Worm (Caenorhabditis elegans) whole organism, mixed stage, embryonic: ENCODE measurements around the gene C24H12.6.
"Not testable (repeated sequence)": the region's sequence is repeated elsewhere in the genome, so short reads cannot be mapped to it uniquely, and the experiment has no call there.

Experiments
- M03D4.4 ChIP-seq: sonication (generic microtip); optimal IDR thresholded peaks from 2 replicates; lab custom pipeline; 2017; ENCODE audit warnings: mild to moderate bottlenecking, missing genetic modification characterization, missing compliant biosample characterization
- blmp-1 ChIP-seq: fragments of 150-350 bp; optimal IDR thresholded peaks from 2 replicates; lab custom pipeline; 2014; ENCODE audit warnings: missing biosample characterization, missing genetic modification characterization
- ceh-43 ChIP-seq: fragments of 200-800 bp; sonication (Bioruptor generic); optimal IDR thresholded peaks from 2 replicates; lab custom pipeline; 2018; ENCODE audit warnings: mild to moderate bottlenecking, missing genetic modification characterization, moderate library complexity, missing compliant biosample characterization
- ceh-83 ChIP-seq: fragments of 200-800 bp; sonication (Bioruptor generic); optimal IDR thresholded peaks from 2 replicates; lab custom pipeline; 2018; ENCODE audit warnings: mild to moderate bottlenecking, missing genetic modification characterization, missing compliant biosample characterization
- ces-1 ChIP-seq: fragments of 150-350 bp; optimal IDR thresholded peaks from 2 replicates; lab custom pipeline; 2014; ENCODE audit warnings: missing biosample characterization, missing genetic modification reagents, missing genetic modification characterization
- cnd-1 ChIP-seq: fragments of 200-800 bp; sonication (Bioruptor generic); optimal IDR thresholded peaks from 2 replicates; lab custom pipeline; 2018; ENCODE audit warnings: mild to moderate bottlenecking, missing genetic modification characterization, missing compliant biosample characterization
- drap-1 ChIP-seq: fragments of 200-800 bp; sonication (Bioruptor generic); optimal IDR thresholded peaks from 3 replicates; lab custom pipeline; 2018; ENCODE audit warnings: mild to moderate bottlenecking, missing genetic modification characterization, missing compliant biosample characterization
- elt-1 ChIP-seq: sonication (generic microtip); optimal IDR thresholded peaks from 2 replicates; lab custom pipeline; 2017; ENCODE audit warnings: missing genetic modification characterization, mild to moderate bottlenecking, missing compliant biosample characterization, antibody characterized with exemption, moderate library complexity, borderline replicate concordance; ENCODE audit not compliant: insufficient read depth
- elt-3 ChIP-seq: fragments of 150-350 bp; optimal IDR thresholded peaks from 2 replicates; lab custom pipeline; 2014; ENCODE audit warnings: missing biosample characterization, missing genetic modification characterization
- flh-1 ChIP-seq: fragments of 200-800 bp; sonication (Bioruptor generic); optimal IDR thresholded peaks from 2 replicates; lab custom pipeline; 2018; ENCODE audit warnings: mild to moderate bottlenecking, missing genetic modification characterization, moderate library complexity, missing compliant biosample characterization
- hlh-1 ChIP-seq: fragments of 150-350 bp; optimal IDR thresholded peaks from 2 replicates; lab custom pipeline; 2014; ENCODE audit warnings: missing biosample characterization, missing genetic modification reagents, missing genetic modification characterization
- lin-13 ChIP-seq: fragments of 150-350 bp; optimal IDR thresholded peaks from 2 replicates; lab custom pipeline; 2014; ENCODE audit warnings: missing biosample characterization, missing genetic modification characterization
- lsy-2 ChIP-seq: fragments of 150-350 bp; optimal IDR thresholded peaks from 2 replicates; lab custom pipeline; 2014; ENCODE audit warnings: missing biosample characterization, missing genetic modification characterization
- mab-5 ChIP-seq: fragments of 150-350 bp; optimal IDR thresholded peaks from 2 replicates; lab custom pipeline; 2014; ENCODE audit warnings: missing biosample characterization, missing genetic modification characterization
- nhr-12 ChIP-seq: fragments of 150-350 bp; optimal IDR thresholded peaks from 2 replicates; lab custom pipeline; 2014; ENCODE audit warnings: missing biosample characterization, missing genetic modification characterization
- nhr-2 ChIP-seq: fragments of 150-350 bp; optimal IDR thresholded peaks from 2 replicates; lab custom pipeline; 2014; ENCODE audit warnings: missing biosample characterization, missing genetic modification characterization
- nhr-76 ChIP-seq: sonication (generic microtip); optimal IDR thresholded peaks from 2 replicates; lab custom pipeline; 2017; ENCODE audit warnings: missing biosample characterization, missing genetic modification characterization
- pha-4 ChIP-seq: fragments of 150-350 bp; optimal IDR thresholded peaks from 2 replicates; lab custom pipeline; 2018; ENCODE audit warnings: missing biosample characterization, missing genetic modification reagents, missing genetic modification characterization
- sem-2 ChIP-seq: fragments of 200-800 bp; sonication (Bioruptor generic); optimal IDR thresholded peaks from 2 replicates; lab custom pipeline; 2018; ENCODE audit warnings: mild to moderate bottlenecking, missing genetic modification characterization, missing compliant biosample characterization
- snpc-4 ChIP-seq: fragments of 150-350 bp; optimal IDR thresholded peaks from 2 replicates; lab custom pipeline; 2014; ENCODE audit warnings: missing biosample characterization, missing genetic modification characterization
- sptf-1 ChIP-seq: sonication (generic microtip); optimal IDR thresholded peaks from 2 replicates; lab custom pipeline; 2017; ENCODE audit warnings: mild to moderate bottlenecking, missing genetic modification characterization, moderate library complexity, missing compliant biosample characterization
- tbx-8 ChIP-seq: fragments of 200-800 bp; sonication (Bioruptor generic); optimal IDR thresholded peaks from 2 replicates; lab custom pipeline; 2018; ENCODE audit warnings: mild to moderate bottlenecking, missing genetic modification characterization, moderate library complexity, missing compliant biosample characterization
- unc-39 ChIP-seq: fragments of 150-350 bp; optimal IDR thresholded peaks from 2 replicates; lab custom pipeline; 2014; ENCODE audit warnings: missing biosample characterization, missing genetic modification characterization
- unc-62 ChIP-seq: fragments of 150-350 bp; optimal IDR thresholded peaks from 2 replicates; lab custom pipeline; 2014; ENCODE audit warnings: missing biosample characterization, missing genetic modification reagents, missing genetic modification characterization
- zip-8 ChIP-seq: fragments of 150-350 bp; optimal IDR thresholded peaks from 2 replicates; lab custom pipeline; 2014; ENCODE audit warnings: missing biosample characterization, missing genetic modification characterization
- ztf-11 ChIP-seq: fragments of 150-350 bp; optimal IDR thresholded peaks from 2 replicates; lab custom pipeline; 2014; ENCODE audit warnings: missing biosample characterization, missing genetic modification characterization

C24H12.6 gene

ce11 chrII:418782-419181 lies at the start of gene C24H12.6:
Gene C24H12.6 (minus strand): TSS chrII:418882.
- TF ChIP-seq mab-5 (tag; lab: Kevin White, UChicago), result no peak
- TF ChIP-seq pha-4, result no peak
- no peak for TF ChIP-seq zip-8 (tag; lab: Kevin White, UChicago)
- TF ChIP-seq tbx-8 (GFP tag; lab: Kevin White, UChicago), result no peak
- no peak for TF ChIP-seq lin-13
- TF ChIP-seq ceh-83 (GFP tag; lab: Kevin White, UChicago), result no peak
- no peak for TF ChIP-seq elt-3 (tag; lab: Kevin White, UChicago)
- no peak for TF ChIP-seq blmp-1 (tag; lab: Kevin White, UChicago)
- no peak for TF ChIP-seq unc-62 (GFP tag; lab: Kevin White, UChicago)
- no peak for TF ChIP-seq sptf-1
- no peak for TF ChIP-seq lsy-2 (tag; lab: Kevin White, UChicago)
- no peak for TF ChIP-seq nhr-2
- no peak for TF ChIP-seq nhr-76 (tag; lab: Kevin White, UChicago)
- no peak for TF ChIP-seq M03D4.4 (tag; lab: Kevin White, UChicago)
- TF ChIP-seq unc-39 (tag; lab: Kevin White, UChicago), result no peak
- TF ChIP-seq, all 35 proteins: peak for 0

ce11 chrII:467265-467664 lies 48.6 kb upstream of the C24H12.6 start, which contains the start of gene nfyb-1:
Gene nfyb-1 (minus strand): TSS chrII:467365.
- TF ChIP-seq cnd-1 (tag; lab: Kevin White, UChicago) (no peak), ceh-43 (GFP tag; lab: Kevin White, UChicago) (no peak), ztf-11 (tag; lab: Kevin White, UChicago) (no peak), flh-1 (no peak), unc-39 (tag; lab: Kevin White, UChicago) (no peak)

- TF ChIP-seq hlh-1 (tag; lab: Kevin White, UChicago), result no peak
- peak; percentile 76 for TF ChIP-seq lsy-2 (tag; lab: Kevin White, UChicago)
Observed at ce11 chrII:461297-461696, 42.6 kb upstream of the C24H12.6 start.

- no peak for TF ChIP-seq unc-39 (tag; lab: Kevin White, UChicago)
- TF ChIP-seq nhr-12, result no peak
- no peak for TF ChIP-seq nhr-2
- no peak for TF ChIP-seq pha-4
Observed at ce11 chrII:460835-461234, 42.2 kb upstream of the C24H12.6 start, which contains the start of gene W10D9.3. Gene W10D9.3 (minus strand): TSS chrII:460935.

ce11 chrII:457790-458189 lies 39.1 kb upstream of the C24H12.6 start, which contains the start of gene gvd-1:
Gene gvd-1 (minus strand): TSS chrII:457890.
- TF ChIP-seq lsy-2 (tag; lab: Kevin White, UChicago) (peak; percentile 27), drap-1 (no peak), mab-5 (tag; lab: Kevin White, UChicago) (no peak), elt-1 (tag; lab: Kevin White, UChicago) (no peak), zip-8 (tag; lab: Kevin White, UChicago) (no peak), sem-2 (GFP tag; lab: Kevin White, UChicago) (no peak)

- peak; percentile 78 for TF ChIP-seq lin-13
- peak; percentile 90 for TF ChIP-seq lsy-2 (tag; lab: Kevin White, UChicago)
- no peak for TF ChIP-seq tbx-8 (GFP tag; lab: Kevin White, UChicago)
- TF ChIP-seq hlh-1 (tag; lab: Kevin White, UChicago), result no peak
Observed at ce11 chrII:456371-456770, 37.7 kb upstream of the C24H12.6 start.

ce11 chrII:454646-455045 lies 36.0 kb upstream of the C24H12.6 start, which contains the start of gene W10D9.1:
Gene W10D9.1 (plus strand): TSS chrII:454946.
- not testable (repeated sequence) for TF ChIP-seq tbx-8 (GFP tag; lab: Kevin White, UChicago); snpc-4; ztf-11 (tag; lab: Kevin White, UChicago)
- TF ChIP-seq, all 35 proteins: peak for 0; not testable (repeated sequence) for 35

ce11 chrII:441102-441501 lies 22.4 kb upstream of the C24H12.6 start, which contains the start of gene C24H12.1:
Gene C24H12.1 (plus strand): TSS chrII:441402.
- TF ChIP-seq ces-1 (GFP tag; lab: Kevin White, UChicago), result peak; percentile 17
